Worm (Caenorhabditis elegans) whole organism, L2 larva: ENCODE data around the gene nhr-281.

Experiments used
- C34F6.9 ChIP-seq: fragments of 150-350 bp; optimal IDR thresholded peaks from 2 replicates; lab custom pipeline; 2014; ENCODE audit warnings: missing biosample characterization, missing genetic modification characterization
- F13H6.1 ChIP-seq: sonication (generic microtip); optimal IDR thresholded peaks from 2 replicates; lab custom pipeline; 2016; ENCODE audit warnings: missing genetic modification characterization, missing compliant biosample characterization
- R02D3.7 ChIP-seq: fragments of 150-350 bp; optimal IDR thresholded peaks from 2 replicates; lab custom pipeline; 2014; ENCODE audit warnings: missing biosample characterization, missing genetic modification characterization
- Y55F3AM.14 ChIP-seq: fragments of 200-800 bp; sonication (Bioruptor generic); optimal IDR thresholded peaks from 2 replicates; lab custom pipeline; 2018; ENCODE audit warnings: mild to moderate bottlenecking, missing genetic modification characterization, missing compliant biosample characterization
- ZK546.5 ChIP-seq: sonication (generic microtip); optimal IDR thresholded peaks from 2 replicates; lab custom pipeline; 2017; ENCODE audit warnings: missing biosample characterization, missing genetic modification characterization
- alr-1 ChIP-seq: fragments of 150-350 bp; optimal IDR thresholded peaks from 2 replicates; lab custom pipeline; 2014; ENCODE audit warnings: missing biosample characterization, missing genetic modification characterization
- aly-2 ChIP-seq: fragments of 150-350 bp; optimal IDR thresholded peaks from 2 replicates; lab custom pipeline; 2014; ENCODE audit warnings: missing biosample characterization, missing genetic modification characterization
- ama-1 ChIP-seq: fragments of 150-350 bp; optimal IDR thresholded peaks from 2 replicates; lab custom pipeline; 2018; ENCODE audit warnings: inconsistent platforms
- blmp-1 ChIP-seq: sonication (generic microtip); optimal IDR thresholded peaks from 2 replicates; lab custom pipeline; 2017; ENCODE audit warnings: missing genetic modification characterization, mild to moderate bottlenecking, missing compliant biosample characterization, antibody characterized with exemption, moderate library complexity; ENCODE audit not compliant: insufficient read depth
- ceh-16 ChIP-seq: fragments of 150-350 bp; optimal IDR thresholded peaks from 2 replicates; lab custom pipeline; 2014; ENCODE audit warnings: missing biosample characterization, missing genetic modification characterization
- dmd-4 ChIP-seq: sonication (generic microtip); optimal IDR thresholded peaks from 2 replicates; lab custom pipeline; 2017; ENCODE audit warnings: missing biosample characterization, missing genetic modification characterization
- egl-27 ChIP-seq: sonication (generic microtip); optimal IDR thresholded peaks from 3 replicates; lab custom pipeline; 2017; ENCODE audit warnings: missing biosample characterization, missing genetic modification reagents, missing genetic modification characterization
- elt-1 ChIP-seq: fragments of 150-350 bp; optimal IDR thresholded peaks from 2 replicates; lab custom pipeline; 2014; ENCODE audit warnings: missing biosample characterization, missing genetic modification characterization
- elt-3 ChIP-seq: sonication (generic microtip); optimal IDR thresholded peaks from 2 replicates; lab custom pipeline; 2017; ENCODE audit warnings: missing biosample characterization, missing genetic modification characterization
- gmeb-1 ChIP-seq: fragments of 150-350 bp; optimal IDR thresholded peaks from 2 replicates; lab custom pipeline; 2014; ENCODE audit warnings: missing biosample characterization, missing genetic modification characterization
- lin-11 ChIP-seq: fragments of 150-350 bp; sonication (generic microtip); optimal IDR thresholded peaks from 2 replicates; lab custom pipeline; 2014; ENCODE audit warnings: missing biosample characterization, missing genetic modification characterization, inconsistent platforms, mixed read lengths
- lin-13 ChIP-seq: fragments of 150-350 bp; optimal IDR thresholded peaks from 2 replicates; lab custom pipeline; 2014; ENCODE audit warnings: missing biosample characterization, missing genetic modification reagents, missing genetic modification characterization
- lsy-2 ChIP-seq, 2 experiments: fragments of 150-350 bp in 1 of 2; sonication (generic microtip) in 1 of 2; optimal IDR thresholded peaks; 2 replicates each; lab custom pipeline; 2014 to 2017; ENCODE audit warnings: missing biosample characterization in 2 of 2, missing genetic modification characterization in 2 of 2
- mdl-1 ChIP-seq, 2 experiments: fragments of 150-350 bp in 1 of 2; sonication (generic microtip) in 1 of 2; optimal IDR thresholded peaks; 2 replicates each; lab custom pipeline; 2017; ENCODE audit warnings: missing biosample characterization in 2 of 2, missing genetic modification characterization in 2 of 2
- nhr-10 ChIP-seq: sonication (generic microtip); optimal IDR thresholded peaks from 2 replicates; lab custom pipeline; 2017; ENCODE audit warnings: missing biosample characterization, missing genetic modification characterization
- nhr-11 ChIP-seq: fragments of 150-350 bp; optimal IDR thresholded peaks from 2 replicates; lab custom pipeline; 2014; ENCODE audit warnings: missing biosample characterization, missing genetic modification characterization
- nhr-12 ChIP-seq: fragments of 150-350 bp; optimal IDR thresholded peaks from 2 replicates; lab custom pipeline; 2014; ENCODE audit warnings: missing biosample characterization, missing genetic modification characterization
- nhr-21 ChIP-seq: fragments of 150-350 bp; optimal IDR thresholded peaks from 2 replicates; lab custom pipeline; 2014; ENCODE audit warnings: missing biosample characterization, missing genetic modification characterization
- nhr-237 ChIP-seq: fragments of 150-350 bp; optimal IDR thresholded peaks from 2 replicates; lab custom pipeline; 2014; ENCODE audit warnings: missing biosample characterization, missing genetic modification characterization
- nhr-25 ChIP-seq: fragments of 150-350 bp; sonication (generic microtip); optimal IDR thresholded peaks from 3 replicates; lab custom pipeline; 2014; ENCODE audit warnings: missing biosample characterization, missing genetic modification characterization
- nhr-6 ChIP-seq: fragments of 150-350 bp; optimal IDR thresholded peaks from 2 replicates; lab custom pipeline; 2014; ENCODE audit warnings: missing biosample characterization, missing genetic modification characterization
- peb-1 ChIP-seq: fragments of 150-350 bp; optimal IDR thresholded peaks from 2 replicates; lab custom pipeline; 2014; ENCODE audit warnings: missing biosample characterization, missing genetic modification characterization
- sem-4 ChIP-seq: fragments of 150-350 bp; optimal IDR thresholded peaks from 2 replicates; lab custom pipeline; 2014; ENCODE audit warnings: missing biosample characterization, missing genetic modification reagents, missing genetic modification characterization
- skn-1 ChIP-seq: sonication (generic microtip); optimal IDR thresholded peaks from 2 replicates; lab custom pipeline; 2017; ENCODE audit warnings: missing biosample characterization, missing genetic modification characterization
- sma-9 ChIP-seq, 2 experiments: fragments of 150-350 bp in 1 of 2; sonication (generic microtip) in 1 of 2; optimal IDR thresholded peaks; 2 replicates each; lab custom pipeline; 2014 to 2016; ENCODE audit warnings: missing genetic modification characterization in 2 of 2, mild to moderate bottlenecking in 1 of 2, missing biosample characterization in 1 of 2, missing compliant biosample characterization in 1 of 2, missing genetic modification reagents in 1 of 2, moderate library complexity in 1 of 2
- snpc-4 ChIP-seq: fragments of 150-350 bp; optimal IDR thresholded peaks from 2 replicates; lab custom pipeline; 2014; ENCODE audit warnings: missing biosample characterization, missing genetic modification characterization
- unc-55 ChIP-seq: fragments of 150-350 bp; sonication (generic microtip); optimal IDR thresholded peaks from 3 replicates; lab custom pipeline; 2014; ENCODE audit warnings: missing biosample characterization, missing genetic modification reagents, missing genetic modification characterization
- ztf-11 ChIP-seq: sonication (generic microtip); optimal IDR thresholded peaks from 2 replicates; lab custom pipeline; 2017; ENCODE audit warnings: missing biosample characterization, missing genetic modification characterization
- ztf-4 ChIP-seq: fragments of 150-350 bp; optimal IDR thresholded peaks from 2 replicates; lab custom pipeline; 2014; ENCODE audit warnings: missing biosample characterization, missing genetic modification characterization

nhr-281 gene

DNA sequence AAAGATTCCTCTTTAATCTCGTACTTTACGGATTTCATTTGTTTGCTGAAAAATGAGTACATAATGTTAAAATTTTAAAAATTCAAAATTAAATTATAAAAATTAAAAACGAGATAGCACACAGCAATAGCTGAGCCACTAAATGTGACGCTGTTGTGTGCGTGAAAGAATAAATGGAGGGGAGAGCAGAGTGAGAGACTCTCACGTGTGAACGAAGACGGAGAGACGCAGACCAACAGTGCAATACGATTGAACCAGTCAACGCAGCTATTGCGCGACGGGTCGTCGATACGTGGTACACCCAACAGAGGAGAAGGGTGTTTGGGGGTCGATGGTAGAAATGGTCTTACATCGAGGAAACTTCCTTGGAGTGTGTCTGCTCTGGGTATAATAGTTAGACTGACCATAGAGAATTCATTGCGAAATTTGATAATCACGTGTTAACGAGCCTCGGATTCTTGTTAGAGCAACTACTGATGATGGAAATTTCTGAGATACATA is 14.6 kb downstream of the nhr-281 start, which contains the start of gene F16B12.4:
Gene F16B12.4, minus strand, starts transcription at position 51 of the 501 bp plus-strand sequence.
- TF ChIP-seq nhr-6 (no peak), mdl-1 (tag; optimal IDR thresholded peaks at IDR 0.05; lab: Kevin White, UChicago) (no peak), peb-1 (no peak), nhr-21 (no peak), ama-1 (lab: Kevin White, UChicago) (no peak)

DNA sequence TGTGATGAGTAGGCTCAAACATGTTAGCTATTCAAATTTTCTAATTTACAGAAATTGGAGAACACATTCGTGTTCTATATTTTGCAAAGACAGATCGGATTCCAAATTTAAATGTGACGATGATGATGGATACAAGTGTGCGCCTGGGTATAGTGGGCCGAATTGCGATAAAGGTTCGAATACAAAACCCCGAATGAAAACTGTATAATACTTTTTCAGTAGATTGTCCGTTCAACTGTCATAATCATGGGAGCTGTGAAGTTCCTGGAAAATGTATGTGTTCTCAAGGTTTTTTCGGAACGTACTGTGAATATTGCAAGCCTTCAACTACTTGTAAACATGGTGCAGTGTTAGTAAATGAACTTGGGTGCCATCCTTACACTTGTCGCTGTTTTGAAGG is 22.3 kb downstream of the nhr-281 start:
- TF ChIP-seq nhr-237 = no peak
- TF ChIP-seq nhr-6 = no peak
- TF ChIP-seq lin-11 (tag; lab: Kevin White, UChicago) = no peak
- no peak for TF ChIP-seq nhr-10
- TF ChIP-seq Y55F3AM.14 (GFP tag; lab: Kevin White, UChicago) = no peak
- no peak for TF ChIP-seq lin-13 (GFP tag; lab: Kevin White, UChicago)
- TF ChIP-seq ztf-11 (tag; lab: Kevin White, UChicago) = no peak
- no peak for TF ChIP-seq alr-1
- TF ChIP-seq nhr-21 = no peak
- TF ChIP-seq ceh-16 (tag; lab: Kevin White, UChicago) = no peak
- no peak for TF ChIP-seq nhr-25 (tag; lab: Kevin White, UChicago)
- no peak for TF ChIP-seq peb-1
- TF ChIP-seq mdl-1 (tag; optimal IDR thresholded peaks at IDR 0.05; lab: Kevin White, UChicago) = no peak
- no peak for TF ChIP-seq sma-9 (GFP tag; optimal IDR thresholded peaks at IDR 0.05; lab: Kevin White, UChicago)
- no peak for TF ChIP-seq sma-9 (tag; optimal IDR thresholded peaks at IDR 0.05; lab: Kevin White, UChicago)
- no peak for TF ChIP-seq dmd-4 (tag; lab: Kevin White, UChicago)
- TF ChIP-seq C34F6.9 (tag; lab: Kevin White, UChicago) = no peak

DNA sequence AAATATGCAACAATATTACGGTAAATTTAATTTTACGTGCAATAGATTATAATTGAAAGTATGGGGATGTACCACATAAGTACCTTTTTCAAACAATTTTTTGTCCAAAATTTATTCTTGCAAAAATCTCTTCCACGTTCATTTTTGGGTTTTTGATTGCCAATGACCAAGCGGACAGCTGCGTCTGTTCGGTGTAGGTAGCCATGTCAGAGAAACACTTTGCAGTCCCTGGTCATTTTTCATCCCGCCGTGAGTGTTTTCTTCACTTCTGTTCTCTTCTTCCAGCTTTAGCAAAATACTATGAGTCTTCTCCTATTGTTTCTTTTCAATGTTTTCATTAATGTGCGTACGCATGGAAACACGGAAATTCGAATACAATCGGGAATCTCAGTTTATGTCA is 23.2 kb downstream of the nhr-281 start, which contains the start of gene dsl-4:
Gene dsl-4, plus strand, starts transcription at position 301 of the 400 bp plus-strand sequence.
- TF ChIP-seq nhr-10 (no peak), nhr-11 (tag; lab: Kevin White, UChicago) (no peak), mdl-1 (tag; optimal IDR thresholded peaks at IDR 0.05; lab: Kevin White, UChicago) (no peak), elt-3 (no peak), snpc-4 (no peak), gmeb-1 (tag; lab: Kevin White, UChicago) (no peak), lsy-2 (tag; optimal IDR thresholded peaks at IDR 0.05; lab: Kevin White, UChicago) (no peak), R02D3.7 (no peak), skn-1 (tag; lab: Kevin White, UChicago) (no peak), egl-27 (no peak), nhr-6 (no peak), dmd-4 (tag; lab: Kevin White, UChicago) (no peak), blmp-1 (tag; lab: Kevin White, UChicago) (no peak), lin-11 (tag; lab: Kevin White, UChicago) (no peak), ztf-11 (tag; lab: Kevin White, UChicago) (no peak), alr-1 (no peak)
- TF ChIP-seq, all 48 proteins: peak for 0

DNA sequence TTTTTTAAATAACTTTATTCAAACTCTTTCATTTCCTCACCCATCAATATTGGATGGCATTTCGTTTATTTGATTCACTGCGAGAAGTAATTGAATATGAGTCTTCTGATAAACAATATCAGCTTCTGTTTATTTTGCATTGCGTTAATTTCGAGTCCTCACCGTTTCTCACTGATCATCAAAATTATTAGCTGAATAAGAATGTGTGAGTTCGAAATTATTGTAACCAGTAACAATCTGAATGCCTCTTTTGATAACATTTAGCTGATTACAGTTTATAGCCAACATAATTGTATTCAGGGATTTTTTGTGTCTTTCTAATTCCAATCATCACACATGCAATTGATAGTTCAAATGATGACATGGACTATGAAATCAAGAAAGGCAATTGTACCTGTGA is 28.0 kb downstream of the nhr-281 start, which contains the start of gene F16B12.1:
Gene F16B12.1, plus strand, starts transcription at position 301 of the 400 bp plus-strand sequence.
- TF ChIP-seq ZK546.5 (tag; lab: Kevin White, UChicago) = no peak
- TF ChIP-seq elt-1 (tag; lab: Kevin White, UChicago) = no peak
- TF ChIP-seq mdl-1 (tag; optimal IDR thresholded peaks at IDR 0.05; lab: Kevin White, UChicago) = no peak
- TF ChIP-seq nhr-6 = no peak

DNA sequence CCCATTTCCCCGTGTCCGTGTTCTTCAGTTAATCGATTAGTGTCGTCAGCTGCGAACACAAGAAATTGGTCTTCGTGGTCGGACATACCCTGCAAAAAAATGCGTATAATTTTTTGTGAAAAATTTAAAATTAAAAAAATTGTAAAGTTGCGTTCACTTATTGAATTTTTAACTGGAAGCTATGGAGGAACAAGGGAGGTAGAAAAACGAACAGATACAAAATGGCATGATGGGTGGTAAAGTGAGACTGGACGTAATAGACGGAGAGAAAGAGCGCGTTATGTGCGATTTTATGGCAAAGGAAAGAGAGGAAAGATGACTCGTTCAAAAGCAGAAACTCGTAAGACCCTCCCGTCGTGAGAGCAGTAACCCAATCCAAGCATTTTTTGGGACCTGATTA is 29.0 kb downstream of the nhr-281 start, which contains the start of gene C33G3.6:
Gene C33G3.6, minus strand, starts transcription at position 101 of the 400 bp plus-strand sequence.
- TF ChIP-seq Y55F3AM.14 (GFP tag; lab: Kevin White, UChicago) = no peak
- no peak for TF ChIP-seq mdl-1 (tag; optimal IDR thresholded peaks at IDR 0.05; lab: Kevin White, UChicago)
- TF ChIP-seq unc-55 = no peak
- no peak for TF ChIP-seq ztf-4 (tag; lab: Kevin White, UChicago)
- no peak for TF ChIP-seq alr-1
- no peak for TF ChIP-seq F13H6.1 (tag; lab: Kevin White, UChicago)
- TF ChIP-seq lsy-2 (tag; optimal IDR thresholded peaks at IDR 0.05; lab: Kevin White, UChicago) = no peak
- TF ChIP-seq lin-11 (tag; lab: Kevin White, UChicago) = no peak
- no peak for TF ChIP-seq elt-3
- no peak for TF ChIP-seq nhr-12 (tag; lab: Kevin White, UChicago)
- TF ChIP-seq skn-1 (tag; lab: Kevin White, UChicago) = no peak
- TF ChIP-seq sem-4 (tag; lab: Kevin White, UChicago) = no peak
- no peak for TF ChIP-seq aly-2 (tag; lab: Kevin White, UChicago)
